Fruit fly (Drosophila melanogaster) whole organism, wandering third instar larva: Measurements from ENCODE around the gene CG6733.

Experiments
- Abd-B ChIP-seq: fragments of >200 bp; optimal IDR thresholded peaks from 2 replicates; lab custom pipeline; 2017; ENCODE audit warnings: missing biosample characterization, missing genetic modification characterization
- CG32264 ChIP-seq: fragments of 200-800 bp; sonication (Bioruptor generic); optimal IDR thresholded peaks from 2 replicates; lab custom pipeline; 2016; ENCODE audit warnings: missing biosample characterization, missing genetic modification characterization
- CG9705 ChIP-seq: fragments of 200-800 bp; sonication (Bioruptor generic); optimal IDR thresholded peaks from 2 replicates; lab custom pipeline; 2018; ENCODE audit warnings: missing biosample characterization, mild to moderate bottlenecking, missing genetic modification characterization
- CrebA ChIP-seq: fragments of 200-800 bp; sonication (Bioruptor generic); optimal IDR thresholded peaks from 2 replicates; lab custom pipeline; 2016; ENCODE audit warnings: missing biosample characterization, mild to moderate bottlenecking, missing genetic modification characterization, borderline replicate concordance
- Dfd ChIP-seq: fragments of >200 bp; optimal IDR thresholded peaks from 2 replicates; lab custom pipeline; 2017; ENCODE audit warnings: missing biosample characterization, missing genetic modification characterization
- Dif ChIP-seq: fragments of 200-275, 200-300 bp; sonication (Bioruptor generic); optimal IDR thresholded peaks from 2 replicates; lab custom pipeline; 2018; ENCODE audit warnings: missing biosample characterization, missing genetic modification characterization; ENCODE audit not compliant: partially characterized antibody
- GATAd ChIP-seq: sonication (Bioruptor generic); optimal IDR thresholded peaks from 2 replicates; lab custom pipeline; 2016; ENCODE audit warnings: missing biosample characterization, missing genetic modification characterization
- HLH106 ChIP-seq: fragments of 200-800 bp; optimal IDR thresholded peaks from 3 replicates; lab custom pipeline; 2019; ENCODE audit warnings: missing biosample characterization, mild to moderate bottlenecking, missing genetic modification characterization, moderate library complexity
- Hnf4 ChIP-seq: fragments of 200-800 bp; sonication (Bioruptor generic); optimal IDR thresholded peaks from 2 replicates; lab custom pipeline; 2016; ENCODE audit warnings: missing biosample characterization, mild to moderate bottlenecking, missing genetic modification characterization
- Hr78 ChIP-seq: fragments of >200 bp; optimal IDR thresholded peaks from 2 replicates; lab custom pipeline; 2017; ENCODE audit warnings: missing biosample characterization, missing genetic modification characterization
- Hr83 ChIP-seq: fragments of 200-300 bp; sonication (Bioruptor generic); optimal IDR thresholded peaks from 2 replicates; lab custom pipeline; 2016; ENCODE audit warnings: missing biosample characterization, mild to moderate bottlenecking, missing genetic modification characterization, moderate library complexity; ENCODE audit not compliant: poor library complexity, severe bottlenecking
- Jra ChIP-seq: sonication (Bioruptor generic); optimal IDR thresholded peaks from 2 replicates; lab custom pipeline; 2016; ENCODE audit warnings: missing biosample characterization, missing genetic modification characterization
- Mio ChIP-seq: sonication (Bioruptor generic); optimal IDR thresholded peaks from 2 replicates; lab custom pipeline; 2016; ENCODE audit warnings: missing biosample characterization, missing genetic modification characterization
- Myc ChIP-seq: fragments of >200 bp; optimal IDR thresholded peaks from 2 replicates; lab custom pipeline; 2017
- N ChIP-seq: fragments of >200 bp; optimal IDR thresholded peaks from 2 replicates; lab custom pipeline; 2018; ENCODE audit warnings: missing biosample characterization, missing external identifiers, missing genetic modification characterization
- OdsH ChIP-seq: fragments of 200-800 bp; sonication (Bioruptor generic); optimal IDR thresholded peaks from 2 replicates; lab custom pipeline; 2016; ENCODE audit warnings: missing biosample characterization, mild to moderate bottlenecking, missing genetic modification characterization
- Rel ChIP-seq, 2 experiments: fragments of 200-800 bp; sonication (Bioruptor generic) in 1 of 2; optimal IDR thresholded peaks; 2 replicates in 1 of 2; 3 replicates in 1 of 2; lab custom pipeline; 2016 to 2019; ENCODE audit warnings: mild to moderate bottlenecking in 2 of 2, missing biosample characterization in 2 of 2, missing genetic modification characterization in 2 of 2, moderate library complexity in 1 of 2
- Sp1 ChIP-seq: fragments of 200-800 bp; sonication (Bioruptor generic); optimal IDR thresholded peaks from 3 replicates; lab custom pipeline; 2019; ENCODE audit warnings: missing biosample characterization, mild to moderate bottlenecking, missing genetic modification characterization, moderate library complexity
- Vsx2 ChIP-seq: fragments of 200-300, 225-300 bp; sonication (Bioruptor generic); optimal IDR thresholded peaks from 2 replicates; lab custom pipeline; 2018; ENCODE audit warnings: missing biosample characterization, missing genetic modification characterization; ENCODE audit not compliant: partially characterized antibody
- br ChIP-seq: fragments of 200-800 bp; sonication (Bioruptor generic); optimal IDR thresholded peaks from 2 replicates; lab custom pipeline; 2016; ENCODE audit warnings: missing biosample characterization, missing genetic modification characterization
- brk ChIP-seq: fragments of 200-800 bp; sonication (Bioruptor generic); optimal IDR thresholded peaks from 2 replicates; lab custom pipeline; 2016; ENCODE audit warnings: missing biosample characterization, mild to moderate bottlenecking, missing genetic modification characterization
- dl ChIP-seq, 2 experiments: fragments of 175-275, 200-275 bp in 1 of 2; fragments of 200-275 bp in 1 of 2; sonication (Bioruptor generic); optimal IDR thresholded peaks; lab custom pipeline; 2018; ENCODE audit warnings: mild to moderate bottlenecking in 2 of 2, missing biosample characterization in 2 of 2, missing genetic modification characterization in 2 of 2, moderate library complexity in 2 of 2; ENCODE audit not compliant: partially characterized antibody in 2 of 2, insufficient read depth in 1 of 2
- dmrt93B ChIP-seq: fragments of 200-800 bp; sonication (Bioruptor generic); optimal IDR thresholded peaks from 2 replicates; lab custom pipeline; 2018; ENCODE audit warnings: missing biosample characterization, mild to moderate bottlenecking, missing genetic modification characterization
- dsf ChIP-seq: sonication (Bioruptor generic); optimal IDR thresholded peaks from 2 replicates; lab custom pipeline; 2016; ENCODE audit warnings: missing biosample characterization, missing genetic modification characterization, borderline replicate concordance
- ey ChIP-seq: fragments of 200-800 bp; sonication (Bioruptor generic); optimal IDR thresholded peaks from 2 replicates; lab custom pipeline; 2016; ENCODE audit warnings: missing biosample characterization, missing genetic modification characterization
- foxo ChIP-seq, 2 experiments: fragments of 200-800 bp; sonication (Bioruptor generic); optimal IDR thresholded peaks; 2 replicates in 1 of 2; 3 replicates in 1 of 2; lab custom pipeline; 2016 to 2017; ENCODE audit warnings: missing biosample characterization in 2 of 2, missing genetic modification characterization in 2 of 2
- fru ChIP-seq: fragments of 200-800 bp; sonication (Bioruptor generic); optimal IDR thresholded peaks from 3 replicates; lab custom pipeline; 2016; ENCODE audit warnings: missing biosample characterization, mild to moderate bottlenecking, missing genetic modification characterization
- h ChIP-seq: fragments of 200-800 bp; sonication (Bioruptor generic); optimal IDR thresholded peaks from 3 replicates; lab custom pipeline; 2016; ENCODE audit warnings: missing biosample characterization, mild to moderate bottlenecking, missing genetic modification characterization
- jim ChIP-seq: fragments of 175-275, 200-325 bp; sonication (Bioruptor generic); optimal IDR thresholded peaks from 2 replicates; lab custom pipeline; 2016; ENCODE audit warnings: missing biosample characterization, mild to moderate bottlenecking, missing genetic modification characterization
- lola ChIP-seq: fragments of >200 bp; optimal IDR thresholded peaks from 2 replicates; lab custom pipeline; 2017; ENCODE audit warnings: missing biosample characterization, missing genetic modification characterization
- pan ChIP-seq: fragments of >200 bp; optimal IDR thresholded peaks from 2 replicates; lab custom pipeline; 2017
- psq ChIP-seq: fragments of 200-800 bp; sonication (Bioruptor generic); optimal IDR thresholded peaks from 3 replicates; lab custom pipeline; 2017; ENCODE audit warnings: missing biosample characterization, mild to moderate bottlenecking, missing genetic modification characterization, moderate library complexity
- rgr ChIP-seq: fragments of 200-800 bp; sonication (Bioruptor generic); optimal IDR thresholded peaks from 3 replicates; lab custom pipeline; 2016; ENCODE audit warnings: missing biosample characterization, mild to moderate bottlenecking, missing genetic modification characterization
- sage ChIP-seq: fragments of 200-800 bp; sonication (Bioruptor generic); optimal IDR thresholded peaks from 2 replicates; lab custom pipeline; 2016; ENCODE audit warnings: missing biosample characterization, mild to moderate bottlenecking, missing genetic modification characterization
- sv ChIP-seq: fragments of 200-800 bp; sonication (Bioruptor generic); optimal IDR thresholded peaks from 3 replicates; lab custom pipeline; 2016; ENCODE audit warnings: missing biosample characterization, missing genetic modification characterization
- tai ChIP-seq: sonication (Bioruptor generic); optimal IDR thresholded peaks from 2 replicates; lab custom pipeline; 2016; ENCODE audit warnings: missing biosample characterization, missing genetic modification characterization
- usp ChIP-seq: fragments of >200 bp; optimal IDR thresholded peaks from 2 replicates; lab custom pipeline; 2017; ENCODE audit warnings: missing biosample characterization, missing genetic modification characterization
- woc ChIP-seq: sonication (Bioruptor generic); optimal IDR thresholded peaks from 2 replicates; lab custom pipeline; 2016; ENCODE audit warnings: missing biosample characterization, mild to moderate bottlenecking, missing genetic modification characterization

Gene CG6733

DNA sequence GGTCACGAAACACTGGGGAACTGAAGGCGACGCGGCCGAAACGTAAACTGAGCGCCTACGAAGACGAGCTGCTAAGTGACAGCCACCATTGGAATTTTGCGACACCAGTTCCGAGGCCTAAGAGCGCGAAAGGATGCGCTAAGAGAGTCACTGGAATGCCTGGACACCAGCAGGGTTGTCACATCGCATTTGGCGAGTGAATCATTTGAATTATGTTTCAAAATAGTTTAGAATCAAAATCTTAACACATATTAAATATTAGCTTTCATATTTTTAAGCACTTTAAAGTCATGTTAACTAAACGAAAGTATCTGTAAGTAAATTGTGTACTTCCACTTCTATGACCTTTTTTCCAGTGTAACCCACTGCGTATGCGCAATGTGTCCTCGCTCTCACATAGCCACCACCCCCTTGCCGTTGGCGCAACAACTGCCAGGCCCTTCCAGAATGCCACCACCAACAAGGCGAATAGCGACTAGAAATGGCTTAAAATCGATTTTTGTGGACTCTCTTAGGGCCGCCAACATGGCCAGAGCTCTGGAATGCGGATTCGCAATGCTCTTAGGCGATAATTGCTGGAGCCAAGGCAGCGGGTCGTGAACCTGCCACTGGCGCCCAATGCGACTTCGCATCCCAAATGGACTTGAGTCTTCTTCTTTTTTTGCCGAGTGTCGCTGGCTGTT lies 15.3 kb downstream of the CG6733 start, which contains the start of gene Cow (continued):
- TF ChIP-seq dsf (GFP tag; lab: Kevin White, UChicago) (no peak), Mio (GFP tag; lab: Kevin White, UChicago) (no peak), brk (GFP tag; lab: Kevin White, UChicago) (no peak), psq (GFP tag; lab: Kevin White, UChicago) (no peak), Jra (GFP tag; lab: Kevin White, UChicago) (no peak), Rel (GFP tag; optimal IDR thresholded peaks at IDR 0.05; lab: Kevin White, UChicago) (no peak), Rel (tag; optimal IDR thresholded peaks at IDR 0.05; lab: Kevin White, UChicago) (no peak), Dfd (GFP tag; lab: Kevin White, UChicago) (no peak), pan (lab: Kevin White, UChicago) (no peak), lola (GFP tag; lab: Kevin White, UChicago) (no peak), Sp1 (peak; percentile 23), Hr78 (no peak), dl (GFP tag; optimal IDR thresholded peaks at IDR 0.05; lab: Kevin White, UChicago; ENCODE audit: insufficient read depth in 1 of 2, partially characterized antibody in 2 of 2) (no peak)

DNA sequence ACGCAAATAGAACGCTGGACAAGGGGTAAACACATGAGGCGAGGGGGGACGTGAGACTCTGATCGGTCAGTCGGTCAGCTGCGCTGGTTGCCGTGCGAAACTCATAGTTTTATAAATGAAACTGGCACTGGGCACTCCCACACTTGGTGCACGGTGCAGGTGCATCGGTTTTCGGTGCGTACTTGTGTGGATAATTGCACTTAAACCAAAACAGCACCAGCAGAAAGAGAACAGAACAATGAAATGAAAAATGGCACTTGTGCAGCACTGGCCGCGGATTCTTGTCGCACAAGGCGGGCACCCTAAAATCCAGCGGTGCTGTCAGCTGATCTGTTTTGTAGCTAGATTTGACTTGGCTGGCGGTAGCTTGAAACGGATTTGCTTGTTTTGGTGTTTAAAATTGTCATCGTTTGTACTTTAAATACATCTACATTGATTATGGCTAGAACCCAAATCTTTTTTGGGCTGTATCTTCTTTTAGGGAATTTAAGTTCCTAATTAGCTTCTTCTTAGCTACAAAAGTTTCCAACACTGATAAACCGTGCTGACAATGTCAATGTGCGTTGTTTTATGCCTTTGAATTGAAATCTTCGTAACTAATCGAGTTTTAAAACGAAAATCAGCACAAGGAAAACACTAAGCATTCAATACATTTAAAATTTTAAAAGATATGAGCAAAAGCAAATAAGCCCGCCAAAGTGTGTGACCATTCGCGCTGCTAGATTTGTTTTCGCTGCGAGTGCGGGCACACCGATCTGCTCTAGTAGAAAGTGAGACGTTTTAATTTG lies 20.3 kb downstream of the CG6733 start, which contains the start of the genes Rassf and CenB1A:
Rassf (minus strand) TSS at position 249 of the 788 bp plus-strand sequence.
CenB1A (plus strand) TSS at position 718 of the 788 bp plus-strand sequence.
- TF ChIP-seq Vsx2, result no peak
- TF ChIP-seq CrebA (GFP tag; lab: Kevin White, UChicago), result no peak
- TF ChIP-seq sv, result peak; percentile 35
- peak in 1 of 2 experiments; percentile 65 for TF ChIP-seq foxo (GFP tag; optimal IDR thresholded peaks at IDR 0.05; lab: Kevin White, UChicago)
- peak; percentile 13 for TF ChIP-seq Sp1
- peak; percentile 85 for TF ChIP-seq woc (GFP tag; lab: Kevin White, UChicago)
- peak; percentile 8 for TF ChIP-seq CG9705
- peak; percentile 45 for TF ChIP-seq psq (GFP tag; lab: Kevin White, UChicago)
- TF ChIP-seq N (GFP tag; lab: Kevin White, UChicago), result no peak
- TF ChIP-seq Hr78, result no peak
- no peak for TF ChIP-seq tai (GFP tag; lab: Kevin White, UChicago)
- TF ChIP-seq br (GFP tag; lab: Kevin White, UChicago), result peak; percentile 26
- TF ChIP-seq dmrt93B (GFP tag; lab: Kevin White, UChicago), result no peak
- TF ChIP-seq Hr83 (GFP tag; lab: Kevin White, UChicago), result peak; percentile 40
- TF ChIP-seq Rel (GFP tag; optimal IDR thresholded peaks at IDR 0.05; lab: Kevin White, UChicago), result no peak
- no peak for TF ChIP-seq Rel (tag; optimal IDR thresholded peaks at IDR 0.05; lab: Kevin White, UChicago)
- no peak for TF ChIP-seq Hnf4 (GFP tag; lab: Kevin White, UChicago)
- TF ChIP-seq pan (lab: Kevin White, UChicago), result no peak
- no peak for TF ChIP-seq dl (GFP tag; optimal IDR thresholded peaks at IDR 0.05; lab: Kevin White, UChicago; ENCODE audit: insufficient read depth in 1 of 2, partially characterized antibody in 2 of 2)
- no peak for TF ChIP-seq CG32264 (GFP tag; lab: Kevin White, UChicago)
- no peak for TF ChIP-seq brk (GFP tag; lab: Kevin White, UChicago)
- TF ChIP-seq Mio (GFP tag; lab: Kevin White, UChicago), result no peak
- TF ChIP-seq lola (GFP tag; lab: Kevin White, UChicago), result no peak
- no peak for TF ChIP-seq usp (GFP tag; lab: Kevin White, UChicago)
- TF ChIP-seq jim (GFP tag; lab: Kevin White, UChicago), result no peak
- no peak for TF ChIP-seq sage (GFP tag; lab: Kevin White, UChicago)
- no peak for TF ChIP-seq dsf (GFP tag; lab: Kevin White, UChicago)
- peak; percentile 36 for TF ChIP-seq h
- TF ChIP-seq rgr, result peak; percentile 19
- peak; percentile 30 for TF ChIP-seq Jra (GFP tag; lab: Kevin White, UChicago)
- TF ChIP-seq Myc (lab: Kevin White, UChicago), result peak; percentile 99
- no peak for TF ChIP-seq GATAd
- TF ChIP-seq Dif, result no peak
- no peak for TF ChIP-seq Dfd (GFP tag; lab: Kevin White, UChicago)
- peak; percentile 54 for TF ChIP-seq HLH106
- peak; percentile 2 for TF ChIP-seq ey (GFP tag; lab: Kevin White, UChicago)
- peak; percentile 22 for TF ChIP-seq OdsH
- TF ChIP-seq fru (GFP tag; lab: Kevin White, UChicago), result peak; percentile 30
- no peak for TF ChIP-seq Abd-B (GFP tag; lab: Kevin White, UChicago)
